Worm (Caenorhabditis elegans): Measurements from ENCODE around the gene K11H3.8.

Gene K11H3.8

DNA sequence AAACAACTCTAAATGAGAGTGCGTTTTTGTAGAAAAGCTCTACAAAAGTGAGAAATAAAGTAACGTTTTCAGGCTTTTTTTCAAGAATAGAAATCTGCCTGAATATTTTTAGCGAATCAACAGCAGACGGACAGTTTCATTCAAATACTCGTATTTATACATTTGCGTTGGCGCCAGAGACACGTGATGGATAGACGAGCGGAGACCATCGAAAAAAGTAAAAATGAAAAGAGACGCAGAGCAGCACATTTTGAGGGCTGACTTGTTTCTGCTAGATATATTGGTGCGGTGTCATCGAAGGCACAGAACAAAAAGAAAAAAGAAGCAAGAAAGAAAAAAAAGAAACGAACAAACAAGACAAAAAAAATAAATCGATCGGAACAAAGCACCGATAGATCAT lies 9.0 kb upstream of the K11H3.8 start:
- TF ChIP-seq hmg-11 (tag; optimal IDR thresholded peaks at IDR 0.05) (peak; percentile 2), lin-15B (tag; optimal IDR thresholded peaks at IDR 0.05) (peak; percentile 11), jun-1 (tag; optimal IDR thresholded peaks at IDR 0.05) (peak; percentile 62), mdl-1 (tag; optimal IDR thresholded peaks at IDR 0.05) (no peak), elt-2 (tag; optimal IDR thresholded peaks at IDR 0.05) (peak; percentile 27), nfya-1 (tag; optimal IDR thresholded peaks at IDR 0.05; ENCODE audit: insufficient read depth) (peak; percentile 56), ama-1 (optimal IDR thresholded peaks at IDR 0.05) (peak; percentile 93), ceh-9 (tag; optimal IDR thresholded peaks at IDR 0.05) (no peak), nhr-76 (tag; optimal IDR thresholded peaks at IDR 0.05) (no peak), unc-62 (GFP tag; optimal IDR thresholded peaks at IDR 0.05) (no peak), pqm-1 (tag; optimal IDR thresholded peaks at IDR 0.05) (peak; percentile 7), snpc-4 (tag; optimal IDR thresholded peaks at IDR 0.05) (peak; percentile 16), egl-5 (tag; optimal IDR thresholded peaks at IDR 0.05) (no peak), lin-39 (tag; optimal IDR thresholded peaks at IDR 0.05) (peak; percentile 36), fkh-10 (GFP tag; optimal IDR thresholded peaks at IDR 0.05) (no peak), ceh-16 (tag; optimal IDR thresholded peaks at IDR 0.05) (no peak), lsy-12 (tag; optimal IDR thresholded peaks at IDR 0.05) (peak; percentile 28), skn-1 (tag; optimal IDR thresholded peaks at IDR 0.05) (peak; percentile 3), ceh-28 (tag; optimal IDR thresholded peaks at IDR 0.05) (no peak), tbx-2 (tag; optimal IDR thresholded peaks at IDR 0.05) (no peak), R02D3.7 (tag; optimal IDR thresholded peaks at IDR 0.05) (no peak), nhr-23 (tag; optimal IDR thresholded peaks at IDR 0.05) (no peak), fos-1 (tag; optimal IDR thresholded peaks at IDR 0.05) (no peak), nhr-43 (tag; optimal IDR thresholded peaks at IDR 0.05; ENCODE audit: poor library complexity, severe bottlenecking) (peak; percentile 11), pha-4 (tag; optimal IDR thresholded peaks at IDR 0.05) (peak; percentile 89), mml-1 (tag; optimal IDR thresholded peaks at IDR 0.05) (no peak), daf-12 (tag; optimal IDR thresholded peaks at IDR 0.05) (no peak)

- TF ChIP-seq daf-12 (tag; optimal IDR thresholded peaks at IDR 0.05) = no peak
- no peak for TF ChIP-seq ceh-9 (tag; optimal IDR thresholded peaks at IDR 0.05)
- TF ChIP-seq eor-1 (tag; optimal IDR thresholded peaks at IDR 0.05) = no peak
- TF ChIP-seq egl-5 (tag; optimal IDR thresholded peaks at IDR 0.05) = peak; percentile 1
- no peak for TF ChIP-seq fos-1 (tag; optimal IDR thresholded peaks at IDR 0.05)
- no peak for TF ChIP-seq fkh-2 (tag; optimal IDR thresholded peaks at IDR 0.05)
- peak; percentile 41 for TF ChIP-seq hmg-11 (tag; optimal IDR thresholded peaks at IDR 0.05)
- peak; percentile 34 for TF ChIP-seq nhr-23 (tag; optimal IDR thresholded peaks at IDR 0.05)
- TF ChIP-seq elt-3 (tag; optimal IDR thresholded peaks at IDR 0.05) = no peak
- no peak for TF ChIP-seq nhr-237 (tag; optimal IDR thresholded peaks at IDR 0.05)
- peak; percentile 91 for TF ChIP-seq nfya-1 (tag; optimal IDR thresholded peaks at IDR 0.05; ENCODE audit: insufficient read depth)
- TF ChIP-seq unc-39 (tag; optimal IDR thresholded peaks at IDR 0.05) = no peak
- no peak for TF ChIP-seq R02D3.7 (tag; optimal IDR thresholded peaks at IDR 0.05)
- no peak for TF ChIP-seq nhr-28 (tag; optimal IDR thresholded peaks at IDR 0.05)
- no peak for TF ChIP-seq ztf-11 (tag; optimal IDR thresholded peaks at IDR 0.05)
- no peak for TF ChIP-seq nhr-67 (tag; optimal IDR thresholded peaks at IDR 0.05)
- no peak for TF ChIP-seq tbx-2 (tag; optimal IDR thresholded peaks at IDR 0.05)
- peak; percentile 23 for TF ChIP-seq elt-2 (tag; optimal IDR thresholded peaks at IDR 0.05)
- no peak for TF ChIP-seq nhr-76 (tag; optimal IDR thresholded peaks at IDR 0.05)
- no peak for TF ChIP-seq nhr-43 (tag; optimal IDR thresholded peaks at IDR 0.05; ENCODE audit: poor library complexity, severe bottlenecking)
- no peak for TF ChIP-seq unc-62 (GFP tag; optimal IDR thresholded peaks at IDR 0.05)
- TF ChIP-seq lin-15B (tag; optimal IDR thresholded peaks at IDR 0.05) = peak; percentile 57
- no peak for TF ChIP-seq ceh-82 (tag; optimal IDR thresholded peaks at IDR 0.05)
- peak; percentile 99 for TF ChIP-seq pha-4 (tag; optimal IDR thresholded peaks at IDR 0.05)
- no peak for TF ChIP-seq elt-1 (tag; optimal IDR thresholded peaks at IDR 0.05)
- TF ChIP-seq ztf-4 (tag; optimal IDR thresholded peaks at IDR 0.05) = no peak
- no peak for TF ChIP-seq lsy-12 (tag; optimal IDR thresholded peaks at IDR 0.05)
- peak; percentile 15 for TF ChIP-seq lin-39 (tag; optimal IDR thresholded peaks at IDR 0.05)
- TF ChIP-seq nhr-77 (tag; optimal IDR thresholded peaks at IDR 0.05) = no peak
- no peak for TF ChIP-seq ZK546.5 (tag; optimal IDR thresholded peaks at IDR 0.05)
- peak; percentile 11 for TF ChIP-seq pqm-1 (tag; optimal IDR thresholded peaks at IDR 0.05)
- no peak for TF ChIP-seq ceh-16 (tag; optimal IDR thresholded peaks at IDR 0.05)
- TF ChIP-seq fkh-10 (GFP tag; optimal IDR thresholded peaks at IDR 0.05) = no peak
- TF ChIP-seq skn-1 (tag; optimal IDR thresholded peaks at IDR 0.05) = peak; percentile 13
- no peak for TF ChIP-seq nhr-11 (tag; optimal IDR thresholded peaks at IDR 0.05)
- TF ChIP-seq mml-1 (tag; optimal IDR thresholded peaks at IDR 0.05) = no peak
- peak; percentile 45 for TF ChIP-seq snpc-4 (tag; optimal IDR thresholded peaks at IDR 0.05)
- peak; percentile 50 for TF ChIP-seq ceh-28 (tag; optimal IDR thresholded peaks at IDR 0.05)
- no peak for TF ChIP-seq mdl-1 (tag; optimal IDR thresholded peaks at IDR 0.05)
- TF ChIP-seq nhr-12 (tag; optimal IDR thresholded peaks at IDR 0.05) = no peak
- no peak for TF ChIP-seq ama-1 (optimal IDR thresholded peaks at IDR 0.05)
- TF ChIP-seq zag-1 (tag; optimal IDR thresholded peaks at IDR 0.05) = no peak
- TF ChIP-seq aly-2 (tag; optimal IDR thresholded peaks at IDR 0.05) = no peak
- no peak for TF ChIP-seq egl-27 (tag; optimal IDR thresholded peaks at IDR 0.05)
- no peak for TF ChIP-seq jun-1 (tag; optimal IDR thresholded peaks at IDR 0.05)
- TF ChIP-seq nhr-25 (tag; optimal IDR thresholded peaks at IDR 0.05) = no peak
Measured at ce11 chrIII:9827163-9827951, 7.6 kb upstream of the K11H3.8 start, which contains the start of the genes ZK632.10 and ZK632.11. TSS of gene ZK632.10 (minus strand) at chrIII:9827722. TSS of gene ZK632.11 (plus strand) at chrIII:9827915.
